Fruit fly (Drosophila melanogaster): ENCODE measurements around the gene APC7.
A peak's percentile ranks its signal among the peaks of the same experiment; 100 is the strongest.

APC7 gene

dm6 chrX:6592093-6592492, 4.8 kb upstream of the APC7 start (continued):
- TF ChIP-seq CG10366 (GFP tag; IDR thresholded peaks at IDR 0.05) (no peak), cad (GFP tag; optimal IDR thresholded peaks at IDR 0.05) (no peak), fu2 (GFP tag; optimal IDR thresholded peaks at IDR 0.05) (no peak), CG11696 (GFP tag; IDR thresholded peaks at IDR 0.05) (no peak), sima (GFP tag; optimal IDR thresholded peaks at IDR 0.05) (no peak), Vsx1 (GFP tag; optimal IDR thresholded peaks at IDR 0.05) (peak; percentile 48), CG8944 (GFP tag; optimal IDR thresholded peaks at IDR 0.05) (no peak), CG3281 (GFP tag; optimal IDR thresholded peaks at IDR 0.05) (peak; percentile 62), CG14710 (tag; optimal IDR thresholded peaks at IDR 0.05) (no peak), CG6654 (GFP tag; optimal IDR thresholded peaks at IDR 0.05) (no peak), sc (optimal IDR thresholded peaks at IDR 0.05) (no peak), sc (GFP tag; optimal IDR thresholded peaks at IDR 0.05) (no peak), CG13123 (GFP tag; optimal IDR thresholded peaks at IDR 0.05) (no peak), CG4730 (GFP tag; IDR thresholded peaks at IDR 0.05) (no peak), onecut (GFP tag; IDR thresholded peaks at IDR 0.05) (peak; percentile 10; the same call in 1 of the 2 replicates), unpg (GFP tag; optimal IDR thresholded peaks at IDR 0.05) (no peak), Dbx (GFP tag; IDR thresholded peaks at IDR 0.05) (peak; percentile 60; the same call in 2 of the 3 replicates)

dm6 chrX:6592745-6593144, 4.1 kb upstream of the APC7 start:
- TF ChIP-seq CG3838 (GFP tag; optimal IDR thresholded peaks at IDR 0.05) (no peak), Bdp1 (GFP tag; optimal IDR thresholded peaks at IDR 0.05) (no peak), p53 (GFP tag; optimal IDR thresholded peaks at IDR 0.05) (no peak), Med (GFP tag) (peak; percentile 0), insv (GFP tag; optimal IDR thresholded peaks at IDR 0.05) (no peak), CG14050 (GFP tag; IDR thresholded peaks at IDR 0.05) (no peak), Optix (GFP tag; IDR thresholded peaks at IDR 0.05) (0 out of 3 replicates have a peak, but pooled peaks have one; percentile 12), Opbp (GFP tag; IDR thresholded peaks at IDR 0.05; ENCODE audit: partially characterized antibody) (no peak), bab2 (GFP tag; optimal IDR thresholded peaks at IDR 0.05) (no peak), nom (GFP tag; optimal IDR thresholded peaks at IDR 0.05) (peak; percentile 32), NK7.1 (GFP tag; optimal IDR thresholded peaks at IDR 0.05) (no peak), Elba2 (GFP tag; optimal IDR thresholded peaks at IDR 0.05) (no peak), CG17912 (GFP tag; optimal IDR thresholded peaks at IDR 0.05) (no peak), ind (GFP tag; optimal IDR thresholded peaks at IDR 0.05) (no peak), Atf3 (GFP tag; optimal IDR thresholded peaks at IDR 0.05) (no peak), CG9876 (GFP tag; optimal IDR thresholded peaks at IDR 0.05) (no peak), CG11695 (GFP tag; IDR thresholded peaks at IDR 0.05) (no peak), dan (GFP tag; IDR thresholded peaks at IDR 0.05) (no peak)

- TF ChIP-seq CG13287 (GFP tag; IDR thresholded peaks at IDR 0.05; ENCODE audit: partially characterized antibody), result no peak
- peak; percentile 94 for TF ChIP-seq CG7839 (tag; optimal IDR thresholded peaks at IDR 0.05)
- TF ChIP-seq pb (GFP tag; optimal IDR thresholded peaks at IDR 0.05), result peak; percentile 66
- peak; percentile 96 for TF ChIP-seq ro (GFP tag; IDR thresholded peaks at IDR 0.05)
- TF ChIP-seq schlank (tag; optimal IDR thresholded peaks at IDR 0.05), result no peak
- no peak for TF ChIP-seq Mes4 (GFP tag; optimal IDR thresholded peaks at IDR 0.05)
- peak; percentile 31 for TF ChIP-seq ash1 (GFP tag; optimal IDR thresholded peaks at IDR 0.05)
- peak; percentile 88 for TF ChIP-seq phol (tag; optimal IDR thresholded peaks at IDR 0.05)
- TF ChIP-seq NC2β (GFP tag; optimal IDR thresholded peaks at IDR 0.05), result no peak
- peak; percentile 77 for TF ChIP-seq CG14710 (tag; optimal IDR thresholded peaks at IDR 0.05)
- no peak for TF ChIP-seq CG8924 (tag; optimal IDR thresholded peaks at IDR 0.05)
- no peak for TF ChIP-seq tx (GFP tag; optimal IDR thresholded peaks at IDR 0.05)
- peak in 1 of 2 experiments; percentile 32 for TF ChIP-seq Eip74EF (GFP tag; optimal IDR thresholded peaks at IDR 0.05)
- TF ChIP-seq Ets97D (GFP tag; optimal IDR thresholded peaks at IDR 0.05), result peak; percentile 70
- no peak for TF ChIP-seq CG10462 (GFP tag; optimal IDR thresholded peaks at IDR 0.05)
- TF ChIP-seq CG4854 (GFP tag; optimal IDR thresholded peaks at IDR 0.05), result peak; percentile 82
- TF ChIP-seq pita (GFP tag; optimal IDR thresholded peaks at IDR 0.05), result no peak
- TF ChIP-seq CG8290 (GFP tag; optimal IDR thresholded peaks at IDR 0.05), result peak; percentile 13
- peak in 1 of 2 experiments; percentile 66 for TF ChIP-seq CG8290 (tag; optimal IDR thresholded peaks at IDR 0.05)
Measured at dm6 chrX:6599233-6599632, 2.3 kb downstream of the APC7 start.

Data from whole organism, embryonic.